Fruit fly (Drosophila melanogaster) whole organism, embryonic: ENCODE data around the gene CG17230.
A peak's percentile ranks its signal among the peaks of the same experiment; 100 is the strongest.

Source experiments
- B-H2 ChIP-seq: fragments of 200-800 bp; sonication (Bioruptor generic); optimal IDR thresholded peaks from 2 replicates; lab custom pipeline; 2018; ENCODE audit warnings: missing biosample characterization, mild to moderate bottlenecking, missing genetic modification characterization
- Bdp1 ChIP-seq: fragments of 200-800 bp; sonication (Bioruptor generic); optimal IDR thresholded peaks from 3 replicates; lab custom pipeline; 2016; ENCODE audit warnings: missing biosample characterization, missing genetic modification characterization
- CG10543 ChIP-seq: fragments of 200-800 bp; sonication (Bioruptor generic); optimal IDR thresholded peaks from 3 replicates; lab custom pipeline; 2017; ENCODE audit warnings: missing biosample characterization, mild to moderate bottlenecking, missing genetic modification characterization, moderate library complexity
- CG12769 ChIP-seq: fragments of 200-800 bp; sonication (Bioruptor generic); optimal IDR thresholded peaks from 2 replicates; lab custom pipeline; 2019; ENCODE audit warnings: missing biosample characterization, mild to moderate bottlenecking, missing genetic modification characterization, moderate library complexity
- CG13775 ChIP-seq: fragments of 200-800 bp; sonication (Bioruptor generic); optimal IDR thresholded peaks from 3 replicates; lab custom pipeline; 2017; ENCODE audit warnings: missing biosample characterization, mild to moderate bottlenecking, missing genetic modification characterization
- CG15269 ChIP-seq: fragments of 200-800 bp; sonication (Bioruptor generic); optimal IDR thresholded peaks from 2 replicates; lab custom pipeline; 2018; ENCODE audit warnings: missing biosample characterization, mild to moderate bottlenecking, missing genetic modification characterization, moderate library complexity
- CG17328 ChIP-seq: fragments of 200-800 bp; sonication (Bioruptor generic); IDR thresholded peaks from 2 replicates; pipeline ENCODE4 v1.3.6; 2022; ENCODE audit warnings: missing biosample characterization, missing genetic modification characterization
- CG2199 ChIP-seq: fragments of 200-800 bp; sonication (Bioruptor generic); IDR thresholded peaks from 3 replicates; pipeline ENCODE4 v1.3.6; 2022; ENCODE audit warnings: missing biosample characterization, missing genetic modification characterization
- CG3281 ChIP-seq: fragments of 200-800 bp; sonication (Bioruptor generic); optimal IDR thresholded peaks from 3 replicates; lab custom pipeline; 2017; ENCODE audit warnings: missing biosample characterization, mild to moderate bottlenecking, missing genetic modification characterization
- CG3995 ChIP-seq: fragments of 200-800 bp; sonication (Bioruptor generic); optimal IDR thresholded peaks from 3 replicates; lab custom pipeline; 2016; ENCODE audit warnings: missing biosample characterization, missing genetic modification characterization
- CG4617 ChIP-seq: fragments of 200-800 bp; sonication (Bioruptor generic); optimal IDR thresholded peaks from 3 replicates; lab custom pipeline; 2016; ENCODE audit warnings: missing biosample characterization, missing genetic modification characterization, borderline replicate concordance
- CG8290 ChIP-seq, 3 experiments: fragments of 200-800 bp; sonication (Bioruptor generic); optimal IDR thresholded peaks; 2 replicates each; lab custom pipeline; 2016 to 2019; ENCODE audit warnings: missing biosample characterization in 3 of 3, missing genetic modification characterization in 3 of 3, mild to moderate bottlenecking in 2 of 3, moderate library complexity in 1 of 3
- CG8359 ChIP-seq: fragments of 200-800 bp; sonication (Bioruptor generic); optimal IDR thresholded peaks from 2 replicates; lab custom pipeline; 2017; ENCODE audit warnings: missing biosample characterization, mild to moderate bottlenecking, missing genetic modification characterization, borderline replicate concordance
- CG9437 ChIP-seq: fragments of 200-800 bp; sonication (Bioruptor generic); optimal IDR thresholded peaks from 2 replicates; lab custom pipeline; 2018; ENCODE audit warnings: missing biosample characterization, mild to moderate bottlenecking, missing genetic modification characterization
- Deaf1 ChIP-seq: fragments of 200-800 bp; optimal IDR thresholded peaks from 3 replicates; lab custom pipeline; 2019; ENCODE audit warnings: missing biosample characterization, mild to moderate bottlenecking, missing genetic modification characterization, moderate library complexity
- Dip3 ChIP-seq: fragments of 200-800 bp; sonication (Bioruptor generic); optimal IDR thresholded peaks from 3 replicates; lab custom pipeline; 2016; ENCODE audit warnings: missing biosample characterization, missing genetic modification characterization
- E2f1 ChIP-seq: fragments of 200-800 bp; sonication (Bioruptor generic); IDR thresholded peaks from 2 replicates; pipeline ENCODE4 v1.3.6; 2022; ENCODE audit warnings: missing biosample characterization, missing genetic modification characterization
- ERR ChIP-seq: fragments of 200-800 bp; sonication (Bioruptor generic); optimal IDR thresholded peaks from 2 replicates; lab custom pipeline; 2016; ENCODE audit warnings: missing biosample characterization, missing genetic modification characterization
- Ets65A ChIP-seq: fragments of 200-800 bp; sonication (Bioruptor generic); peaks from one replicate; lab custom pipeline; 2016; ENCODE audit warnings: missing biosample characterization, missing genetic modification characterization
- Hey ChIP-seq: fragments of 200-800 bp; sonication (Bioruptor generic); optimal IDR thresholded peaks from 3 replicates; lab custom pipeline; 2018; ENCODE audit warnings: missing biosample characterization, mild to moderate bottlenecking, missing genetic modification characterization
- Hmr ChIP-seq: fragments of 200-800 bp; sonication (Bioruptor generic); optimal IDR thresholded peaks from 3 replicates; lab custom pipeline; 2017; ENCODE audit warnings: mild to moderate bottlenecking, missing biosample characterization, missing genetic modification reagents, missing genetic modification characterization
- Hr3 ChIP-seq: fragments of 200-800 bp; sonication (Bioruptor generic); optimal IDR thresholded peaks from 3 replicates; lab custom pipeline; 2016; ENCODE audit warnings: missing biosample characterization, missing genetic modification characterization
- Hr51 ChIP-seq, 2 experiments: fragments of 200-800 bp; sonication (Bioruptor generic); optimal IDR thresholded peaks; 2 replicates in 1 of 2; 3 replicates in 1 of 2; lab custom pipeline; 2016 to 2018; ENCODE audit warnings: missing biosample characterization in 2 of 2, missing genetic modification characterization in 2 of 2, mild to moderate bottlenecking in 1 of 2, moderate library complexity in 1 of 2
- Lpt ChIP-seq: fragments of >200 bp; optimal IDR thresholded peaks from 2 replicates; lab custom pipeline; 2018; ENCODE audit warnings: missing biosample characterization, missing genetic modification characterization
- MBD-R2 ChIP-seq: fragments of 200-800 bp; sonication (Bioruptor generic); IDR thresholded peaks from 2 replicates; pipeline ENCODE4 v1.3.6; 2022; ENCODE audit warnings: missing biosample characterization, missing genetic modification characterization
- Med ChIP-seq: fragments of 200-800 bp; sonication (Bioruptor generic); peaks from one replicate; lab custom pipeline; 2016; ENCODE audit warnings: missing biosample characterization, missing genetic modification characterization, mild to moderate bottlenecking, inconsistent platforms, moderate library complexity
- Meics ChIP-seq: fragments of 200-800 bp; sonication (Bioruptor generic); optimal IDR thresholded peaks from 2 replicates; lab custom pipeline; 2017; ENCODE audit warnings: missing biosample characterization, mild to moderate bottlenecking, missing genetic modification characterization
- NfI ChIP-seq: fragments of 200-800 bp; sonication (Bioruptor generic); optimal IDR thresholded peaks from 3 replicates; lab custom pipeline; 2018; ENCODE audit warnings: missing biosample characterization, mild to moderate bottlenecking, missing genetic modification characterization, moderate library complexity
- Pdp1 ChIP-seq, 2 experiments: fragments of 200-800 bp; sonication (Bioruptor generic); optimal IDR thresholded peaks; 3 replicates each; lab custom pipeline; 2016; ENCODE audit warnings: missing biosample characterization in 2 of 2, missing genetic modification characterization in 2 of 2, mild to moderate bottlenecking in 1 of 2, moderate library complexity in 1 of 2
- Rfx ChIP-seq: fragments of 200-800 bp; sonication (Bioruptor generic); IDR thresholded peaks from 2 replicates; pipeline ENCODE4 v1.3.6; 2022; ENCODE audit warnings: missing biosample characterization, missing genetic modification characterization
- br ChIP-seq: fragments of >200 bp; optimal IDR thresholded peaks from 2 replicates; lab custom pipeline; 2017
- corto ChIP-seq: fragments of 200-800 bp; sonication (Bioruptor generic); optimal IDR thresholded peaks from 2 replicates; lab custom pipeline; 2016; ENCODE audit warnings: missing biosample characterization, mild to moderate bottlenecking, missing genetic modification characterization, moderate library complexity
- dpn ChIP-seq, 2 experiments: fragments of 200-800 bp; sonication (Bioruptor generic); optimal IDR thresholded peaks; 3 replicates each; lab custom pipeline; 2016; ENCODE audit warnings: missing biosample characterization in 2 of 2, missing genetic modification characterization in 2 of 2
- eyg ChIP-seq: fragments of 200-800 bp; sonication (Bioruptor generic); optimal IDR thresholded peaks from 3 replicates; lab custom pipeline; 2016; ENCODE audit warnings: missing biosample characterization, missing genetic modification characterization
- ken ChIP-seq: fragments of 200-800 bp; sonication (Bioruptor generic); IDR thresholded peaks from 3 replicates; pipeline ENCODE4 v1.3.6; 2022; ENCODE audit warnings: missing biosample characterization, missing genetic modification characterization
- lab ChIP-seq: fragments of 200-800 bp; sonication (Bioruptor generic); optimal IDR thresholded peaks from 3 replicates; lab custom pipeline; 2017; ENCODE audit warnings: missing biosample characterization, missing genetic modification characterization, mild to moderate bottlenecking, moderate library complexity, missing genetic modification reagents
- mam ChIP-seq: fragments of 200-800 bp; sonication (Bioruptor generic); optimal IDR thresholded peaks from 3 replicates; lab custom pipeline; 2016; ENCODE audit warnings: missing biosample characterization, missing genetic modification characterization
- mirr ChIP-seq: fragments of 200-800 bp; sonication (Bioruptor generic); optimal IDR thresholded peaks from 3 replicates; lab custom pipeline; 2018; ENCODE audit warnings: missing biosample characterization, mild to moderate bottlenecking, missing genetic modification characterization
- otp ChIP-seq: fragments of 200-800 bp; sonication (Bioruptor generic); IDR thresholded peaks from 3 replicates; pipeline ENCODE4, ENCODE4 v1.3.6; 2022; ENCODE audit warnings: missing biosample characterization, missing genetic modification characterization
- pzg ChIP-seq: fragments of 200-800 bp; sonication (Bioruptor generic); optimal IDR thresholded peaks from 3 replicates; lab custom pipeline; 2018; ENCODE audit warnings: missing biosample characterization, mild to moderate bottlenecking, missing genetic modification characterization, moderate library complexity
- sd ChIP-seq: fragments of 200-800 bp; sonication (Bioruptor generic); optimal IDR thresholded peaks from 3 replicates; lab custom pipeline; 2018; ENCODE audit warnings: missing biosample characterization, mild to moderate bottlenecking, missing genetic modification characterization, moderate library complexity
- sens ChIP-seq: fragments of 200-800 bp; sonication (Bioruptor generic); peaks from one replicate; lab custom pipeline; 2016; ENCODE audit warnings: missing biosample characterization, missing genetic modification characterization
- slbo ChIP-seq: fragments of 200-800 bp; sonication (Bioruptor generic); IDR thresholded peaks from 2 replicates; pipeline ENCODE4 v1.3.6; 2022; ENCODE audit warnings: missing biosample characterization, missing genetic modification characterization
- sob ChIP-seq: fragments of 200-800 bp; sonication (Bioruptor generic); IDR thresholded peaks from 2 replicates; pipeline ENCODE4 v1.3.6; 2022; ENCODE audit warnings: missing biosample characterization, missing genetic modification characterization
- tgo ChIP-seq: fragments of 200-800 bp; sonication (Bioruptor generic); IDR thresholded peaks from 3 replicates; pipeline ENCODE4 v1.3.6; 2022; ENCODE audit warnings: missing biosample characterization, missing genetic modification characterization
- tx ChIP-seq: fragments of 200-800 bp; sonication (Bioruptor generic); optimal IDR thresholded peaks from 2 replicates; lab custom pipeline; 2016; ENCODE audit warnings: missing biosample characterization, missing genetic modification characterization
- vnd ChIP-seq: fragments of 200-800 bp; sonication (Bioruptor generic); IDR thresholded peaks from 3 replicates; pipeline ENCODE4 v1.3.6; 2022; ENCODE audit warnings: missing biosample characterization, missing genetic modification characterization; ENCODE audit not compliant: partially characterized antibody
- wor ChIP-seq: fragments of 200-800 bp; sonication (Bioruptor generic); IDR thresholded peaks from 2 replicates; pipeline ENCODE4 v1.3.6; 2022; ENCODE audit warnings: missing biosample characterization, missing genetic modification characterization

Gene CG17230

dm6 chr3R:11460502-11461358 lies 23.1 kb downstream of the CG17230 start, which contains the start of gene PGRP-LB (continued):
- TF ChIP-seq Med (peak; percentile 41), sd (tag; lab: Kevin White, UChicago) (peak; percentile 54), sob (GFP tag; lab: Robert Waterston, UW) (0 out of 2 replicates have a peak, but pooled peaks have one; percentile 16), Deaf1 (tag; lab: Kevin White, UChicago) (no peak), CG2199 (GFP tag; lab: Robert Waterston, UW) (no peak), Meics (GFP tag; lab: Kevin White, UChicago) (peak; percentile 56), tx (GFP tag; lab: Kevin White, UChicago) (no peak), wor (GFP tag; lab: Robert Waterston, UW) (no peak), tgo (GFP tag; lab: Robert Waterston, UW) (no peak), corto (GFP tag; lab: Kevin White, UChicago) (no peak), CG4617 (no peak), CG3995 (GFP tag; lab: Kevin White, UChicago) (peak; percentile 43), otp (GFP tag; lab: Robert Waterston, UW) (no peak), lab (GFP tag; lab: Kevin White, UChicago) (peak; percentile 32), Lpt (no peak), B-H2 (GFP tag; lab: Kevin White, UChicago) (no peak), CG8359 (GFP tag; lab: Kevin White, UChicago) (no peak), ERR (GFP tag; lab: Kevin White, UChicago) (no peak), CG9437 (GFP tag; lab: Kevin White, UChicago) (peak; percentile 7), mam (GFP tag; lab: Kevin White, UChicago) (peak; percentile 36), MBD-R2 (GFP tag; lab: Robert Waterston, UW) (0 out of 2 replicates have a peak, but pooled peaks have one; percentile 13), Dip3 (GFP tag; lab: Kevin White, UChicago) (peak; percentile 25), CG8290 (GFP tag; optimal IDR thresholded peaks at IDR 0.05; lab: Kevin White, UChicago) (no peak), CG8290 (tag; optimal IDR thresholded peaks at IDR 0.05; lab: Kevin White, UChicago) (peak in 1 of 2 experiments; percentile 36), dpn (GFP tag; optimal IDR thresholded peaks at IDR 0.05; lab: Kevin White, UChicago) (peak; percentile 21 to 29), Rfx (peak; percentile 51; the same call in 1 of the 2 replicates), Hr3 (peak; percentile 15), mirr (peak; percentile 26), Pdp1 (GFP tag; optimal IDR thresholded peaks at IDR 0.05; lab: Kevin White, UChicago) (peak in 1 of 2 experiments; percentile 49), CG13775 (GFP tag; lab: Kevin White, UChicago) (peak; percentile 34), NfI (GFP tag; lab: Kevin White, UChicago) (peak; percentile 7), Ets65A (peak; percentile 91), sens (GFP tag; lab: Kevin White, UChicago) (peak; percentile 55), Hey (tag; lab: Kevin White, UChicago) (peak; percentile 30), Bdp1 (GFP tag; lab: Kevin White, UChicago) (no peak), ken (0 out of 3 replicates have a peak, but pooled peaks have one; percentile 38), Hmr (peak; percentile 50), CG15269 (peak; percentile 29), slbo (GFP tag; lab: Robert Waterston, UW) (peak; percentile 36; the same call in 1 of the 2 replicates), eyg (no peak), CG12769 (tag; lab: Kevin White, UChicago) (peak; percentile 67), CG17328 (GFP tag; lab: Robert Waterston, UW) (no peak), CG3281 (GFP tag; lab: Kevin White, UChicago) (peak; percentile 22), br (lab: Kevin White, UChicago) (no peak), pzg (no peak), CG10543 (GFP tag; lab: Kevin White, UChicago) (peak; percentile 14), E2f1 (GFP tag; lab: Robert Waterston, UW) (0 out of 2 replicates have a peak, but pooled peaks have one; percentile 22), Hr51 (GFP tag; optimal IDR thresholded peaks at IDR 0.05; lab: Kevin White, UChicago) (peak in 1 of 2 experiments; percentile 15), vnd (GFP tag; lab: Robert Waterston, UW) (no peak)
